Worm (Caenorhabditis elegans) whole organism, young adult: Measurements from ENCODE around the gene spig-5.

Experiments
- Y56A3A.18 ChIP-seq: fragments of 200-800 bp; sonication (Bioruptor generic); IDR thresholded peaks from 2 replicates; pipeline ENCODE4 v1.3.6; 2022; ENCODE audit warnings: missing genetic modification reagents, missing genetic modification characterization, missing compliant biosample characterization
- egl-18 ChIP-seq: fragments of 200-800 bp; sonication (Bioruptor generic); IDR thresholded peaks from 2 replicates; pipeline ENCODE4 v1.3.6; 2022; ENCODE audit warnings: missing genetic modification reagents, missing genetic modification characterization, missing compliant biosample characterization
- lin-40 ChIP-seq: sonication (generic microtip); optimal IDR thresholded peaks from 2 replicates; lab custom pipeline; 2016; ENCODE audit warnings: missing genetic modification characterization, mild to moderate bottlenecking, missing compliant biosample characterization, missing genotype, missing genetic modification reagents
- madf-8 ChIP-seq: fragments of 200-800 bp; sonication (Bioruptor generic); conservative IDR thresholded peaks from 2 replicates; pipeline ENCODE4 v1.3.6; 2022; ENCODE audit warnings: missing genetic modification reagents, missing genetic modification characterization, missing compliant biosample characterization
- repo-1 ChIP-seq: sonication (generic microtip); optimal IDR thresholded peaks from 2 replicates; lab custom pipeline; 2017; ENCODE audit warnings: mild to moderate bottlenecking, missing genetic modification characterization, missing compliant biosample characterization
- unc-130 ChIP-seq: sonication (generic microtip); optimal IDR thresholded peaks from 2 replicates; lab custom pipeline; 2016; ENCODE audit warnings: missing genetic modification reagents, missing genetic modification characterization, missing compliant biosample characterization
- zfh-2 ChIP-seq: fragments of 200-800 bp; sonication (Bioruptor generic); conservative IDR thresholded peaks from 2 replicates; pipeline ENCODE4 v1.3.6; 2022; ENCODE audit warnings: missing genetic modification reagents, missing genetic modification characterization, missing compliant biosample characterization

ce11 chrV:14317204-14317603, 8.9 kb downstream of the spig-5 start:
- TF ChIP-seq egl-18 (GFP tag; lab: Robert Waterston, UW) (no peak), zfh-2 (GFP tag; lab: Robert Waterston, UW) (no peak), unc-130 (no peak), madf-8 (no peak), lin-40 (no peak), Y56A3A.18 (GFP tag; lab: Robert Waterston, UW) (no peak), repo-1 (tag; lab: Kevin White, UChicago) (no peak)
